Fruit fly (Drosophila melanogaster) whole organism, prepupa: ENCODE results near the gene CG14401.

Experiments used
- Blimp-1 ChIP-seq: fragments of 200-800 bp; sonication (Bioruptor generic); optimal IDR thresholded peaks from 3 replicates; lab custom pipeline; 2017; ENCODE audit warnings: missing biosample characterization, missing genetic modification characterization, mild to moderate bottlenecking, moderate library complexity, missing genetic modification reagents
- CG3032 ChIP-seq: fragments of 200-800 bp; optimal IDR thresholded peaks from 2 replicates; lab custom pipeline; 2019; ENCODE audit warnings: missing biosample characterization, mild to moderate bottlenecking, missing genetic modification characterization, moderate library complexity
- Ets21C ChIP-seq: fragments of 200-800 bp; sonication (Bioruptor generic); optimal IDR thresholded peaks from 3 replicates; lab custom pipeline; 2016; ENCODE audit warnings: missing biosample characterization, missing genetic modification characterization
- OdsH ChIP-seq: fragments of 200-800 bp; sonication (Bioruptor generic); optimal IDR thresholded peaks from 3 replicates; lab custom pipeline; 2016; ENCODE audit warnings: missing biosample characterization, missing genetic modification characterization
- salr ChIP-seq, 2 experiments: fragments of 200-800 bp; sonication (Bioruptor generic); optimal IDR thresholded peaks; 3 replicates each; lab custom pipeline; 2016 to 2018; ENCODE audit warnings: missing biosample characterization in 2 of 2, missing genetic modification characterization in 2 of 2, mild to moderate bottlenecking in 1 of 2

dm6 chr2L:20867381-20867780, 2.3 kb upstream of the CG14401 start, which contains the start of gene CG31675:
- no peak for TF ChIP-seq CG3032 (tag; lab: Kevin White, UChicago)
- TF ChIP-seq salr (GFP tag; optimal IDR thresholded peaks at IDR 0.05; lab: Kevin White, UChicago), result no peak
- no peak for TF ChIP-seq Ets21C (GFP tag; lab: Kevin White, UChicago)
- TF ChIP-seq OdsH, result no peak
- TF ChIP-seq Blimp-1 (GFP tag; lab: Kevin White, UChicago), result no peak
